Worm (Caenorhabditis elegans) whole organism, mixed stage, embryonic: Measurements from ENCODE around the gene F23A7.1.

Experiments used
- elt-3 ChIP-seq: fragments of 150-350 bp; optimal IDR thresholded peaks from 2 replicates; lab custom pipeline; 2014; ENCODE audit warnings: missing biosample characterization, missing genetic modification characterization
- ham-2 ChIP-seq: fragments of 200-800 bp; sonication (Bioruptor generic); optimal IDR thresholded peaks from 2 replicates; lab custom pipeline; 2018; ENCODE audit warnings: mild to moderate bottlenecking, missing genetic modification characterization, missing compliant biosample characterization
- hlh-1 ChIP-seq: fragments of 150-350 bp; optimal IDR thresholded peaks from 2 replicates; lab custom pipeline; 2014; ENCODE audit warnings: missing biosample characterization, missing genetic modification reagents, missing genetic modification characterization
- lsy-2 ChIP-seq: fragments of 150-350 bp; optimal IDR thresholded peaks from 2 replicates; lab custom pipeline; 2014; ENCODE audit warnings: missing biosample characterization, missing genetic modification characterization
- mab-5 ChIP-seq: fragments of 150-350 bp; optimal IDR thresholded peaks from 2 replicates; lab custom pipeline; 2014; ENCODE audit warnings: missing biosample characterization, missing genetic modification characterization
- nhr-12 ChIP-seq: fragments of 150-350 bp; optimal IDR thresholded peaks from 2 replicates; lab custom pipeline; 2014; ENCODE audit warnings: missing biosample characterization, missing genetic modification characterization
- nhr-237 ChIP-seq: fragments of 150-350 bp; optimal IDR thresholded peaks from 2 replicates; lab custom pipeline; 2014; ENCODE audit warnings: missing biosample characterization, missing genetic modification characterization
- nhr-28 ChIP-seq: fragments of 150-350 bp; optimal IDR thresholded peaks from 2 replicates; lab custom pipeline; 2014; ENCODE audit warnings: missing biosample characterization, missing genetic modification characterization
- pha-4 ChIP-seq: fragments of 150-350 bp; optimal IDR thresholded peaks from 2 replicates; lab custom pipeline; 2018; ENCODE audit warnings: missing biosample characterization, missing genetic modification reagents, missing genetic modification characterization
- unc-62 ChIP-seq: fragments of 150-350 bp; optimal IDR thresholded peaks from 2 replicates; lab custom pipeline; 2014; ENCODE audit warnings: missing biosample characterization, missing genetic modification reagents, missing genetic modification characterization
- ztf-11 ChIP-seq: fragments of 150-350 bp; optimal IDR thresholded peaks from 2 replicates; lab custom pipeline; 2014; ENCODE audit warnings: missing biosample characterization, missing genetic modification characterization

- no peak for TF ChIP-seq nhr-237 (tag; lab: Kevin White, UChicago)
- TF ChIP-seq unc-62, result no peak
- TF ChIP-seq pha-4 (tag; lab: Kevin White, UChicago), result no peak
- no peak for TF ChIP-seq nhr-28 (tag; lab: Kevin White, UChicago)
- no peak for TF ChIP-seq elt-3 (tag; lab: Kevin White, UChicago)
- TF ChIP-seq hlh-1 (tag; lab: Kevin White, UChicago), result no peak
- TF ChIP-seq ham-2 (GFP tag; lab: Kevin White, UChicago), result no peak
- no peak for TF ChIP-seq ztf-11
- no peak for TF ChIP-seq nhr-12 (tag; lab: Kevin White, UChicago)
- no peak for TF ChIP-seq lsy-2
- no peak for TF ChIP-seq mab-5 (tag; lab: Kevin White, UChicago)
Measured at ce11 chrX:16208667-16209066, 8.5 kb upstream of the F23A7.1 start.
